Fruit fly (Drosophila melanogaster): ENCODE data around the gene CG14610.

Gene CG14610

dm6 chr3R:7124109-7124639 is 19.9 kb downstream of the CG14610 start, which contains the start of the genes Alh and CG10098 (continued):
- TF ChIP-seq Taf1 (GFP tag; IDR thresholded peaks at IDR 0.05) (peak; percentile 70), Deaf1 (tag; optimal IDR thresholded peaks at IDR 0.05) (peak; percentile 19), CG31388 (GFP tag; optimal IDR thresholded peaks at IDR 0.05) (peak; percentile 61), CG16813 (GFP tag; IDR thresholded peaks at IDR 0.05; ENCODE audit: partially characterized antibody) (peak; percentile 82), CG8924 (tag; optimal IDR thresholded peaks at IDR 0.05) (peak; percentile 77), sisA (GFP tag; IDR thresholded peaks at IDR 0.05) (peak; percentile 85), CG15696 (tag; optimal IDR thresholded peaks at IDR 0.05) (peak; percentile 87), croc (GFP tag; conservative IDR thresholded peaks at IDR 0.05) (peak; percentile 74), tna (GFP tag; IDR thresholded peaks at IDR 0.05; ENCODE audit: partially characterized antibody) (peak; percentile 22; the same call in 1 of the 2 replicates), bowl (GFP tag; IDR thresholded peaks at IDR 0.05) (no peak), CG17385 (GFP tag; optimal IDR thresholded peaks at IDR 0.05) (peak; percentile 70), zf30C (GFP tag; optimal IDR thresholded peaks at IDR 0.05) (no peak), nom (GFP tag; optimal IDR thresholded peaks at IDR 0.05) (no peak), CG12299 (tag; optimal IDR thresholded peaks at IDR 0.05) (peak; percentile 56), emc (GFP tag; optimal IDR thresholded peaks at IDR 0.05) (peak; percentile 69), CG4707 (GFP tag; optimal IDR thresholded peaks at IDR 0.05) (no peak), CG7556 (GFP tag; optimal IDR thresholded peaks at IDR 0.05) (peak; percentile 69), CG7928 (GFP tag; optimal IDR thresholded peaks at IDR 0.05) (peak; percentile 43), zen (tag; optimal IDR thresholded peaks at IDR 0.05) (peak; percentile 88), CG11247 (GFP tag; IDR thresholded peaks at IDR 0.05) (peak; percentile 76), eyg (GFP tag; optimal IDR thresholded peaks at IDR 0.05) (peak; percentile 69), CG15073 (GFP tag; optimal IDR thresholded peaks at IDR 0.05) (peak; percentile 40), Dfd (GFP tag; optimal IDR thresholded peaks at IDR 0.05) (no peak), CG4617 (GFP tag; optimal IDR thresholded peaks at IDR 0.05; ENCODE audit: borderline replicate concordance) (peak; percentile 94), Six4 (GFP tag; optimal IDR thresholded peaks at IDR 0.05) (peak; percentile 70), CG6765 (GFP tag; optimal IDR thresholded peaks at IDR 0.05) (no peak), gfzf (GFP tag; optimal IDR thresholded peaks at IDR 0.05) (peak; percentile 38), gsb (GFP tag; IDR thresholded peaks at IDR 0.05) (no peak; the same call in 1 of the 2 replicates), ranshi (GFP tag; IDR thresholded peaks at IDR 0.05) (peak; percentile 81; the same call in 1 of the 2 replicates), nau (GFP tag; optimal IDR thresholded peaks at IDR 0.05) (no peak), CG11398 (GFP tag; optimal IDR thresholded peaks at IDR 0.05) (no peak), CG17912 (GFP tag; optimal IDR thresholded peaks at IDR 0.05) (peak; percentile 15), CG18619 (GFP tag; optimal IDR thresholded peaks at IDR 0.05) (peak; percentile 85), gcm (GFP tag; optimal IDR thresholded peaks at IDR 0.05) (peak; percentile 22), D19B (GFP tag; optimal IDR thresholded peaks at IDR 0.05) (peak; percentile 72), CG7271 (tag; optimal IDR thresholded peaks at IDR 0.05) (no peak), Jarid2 (GFP tag; optimal IDR thresholded peaks at IDR 0.05) (no peak), tap (tag; optimal IDR thresholded peaks at IDR 0.05) (peak; percentile 59), MESR4 (GFP tag; optimal IDR thresholded peaks at IDR 0.05) (no peak), Trl (optimal IDR thresholded peaks at IDR 0.05) (no peak), Trl (GFP tag; optimal IDR thresholded peaks at IDR 0.05) (peak; percentile 79), CG8359 (GFP tag; optimal IDR thresholded peaks at IDR 0.05; ENCODE audit: borderline replicate concordance) (no peak), sens (GFP tag) (peak; percentile 96), pum (GFP tag; optimal IDR thresholded peaks at IDR 0.05) (peak; percentile 85), fd64A (GFP tag; optimal IDR thresholded peaks at IDR 0.05) (no peak), CkIIα-i1 (GFP tag; IDR thresholded peaks at IDR 0.05) (no peak), ems (GFP tag; optimal IDR thresholded peaks at IDR 0.05) (peak; percentile 79), Poxn (GFP tag; IDR thresholded peaks at IDR 0.05) (peak; percentile 43; the same call in 1 of the 2 replicates), HHEX (GFP tag; optimal IDR thresholded peaks at IDR 0.05) (peak; percentile 79), corto (GFP tag; optimal IDR thresholded peaks at IDR 0.05) (peak; percentile 35), CTCF (GFP tag; optimal IDR thresholded peaks at IDR 0.05) (no peak)
